Fruit fly (Drosophila melanogaster): ENCODE measurements around the gene gnu.
A peak's percentile ranks its signal among the peaks of the same experiment; 100 is the strongest.

gnu gene

DNA sequence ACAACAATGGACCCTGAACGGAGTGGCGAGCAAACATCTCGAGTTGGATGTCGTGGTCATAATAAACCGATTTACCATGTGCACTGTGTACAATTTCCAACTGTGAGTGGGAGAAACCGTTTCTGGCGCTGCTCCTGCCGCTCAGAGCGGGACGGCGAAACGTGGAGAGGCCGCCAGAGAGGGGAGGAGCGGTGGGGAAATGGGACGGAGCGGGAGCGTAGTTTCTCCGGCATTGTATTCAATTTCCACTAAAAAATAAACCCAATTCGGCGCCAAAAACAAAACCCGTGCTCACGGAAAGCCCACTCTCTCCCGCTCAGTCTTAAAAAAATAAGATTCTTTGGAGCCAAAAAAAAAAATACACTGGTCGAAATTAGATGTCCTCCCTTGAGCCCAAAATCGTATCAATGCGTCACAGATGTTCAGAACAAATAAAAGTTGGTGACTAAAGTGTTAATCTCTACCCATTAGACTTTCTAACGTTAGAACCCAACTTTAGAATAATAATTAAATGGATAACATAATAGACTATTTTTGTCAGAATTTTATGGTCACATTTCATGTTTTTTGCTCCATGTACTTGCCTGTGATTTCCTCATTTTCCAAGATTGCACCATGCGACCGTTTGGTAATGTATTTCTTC lies 43.1 kb downstream of the gnu start (continued):
- TF ChIP-seq Ssrp (tag; optimal IDR thresholded peaks at IDR 0.05): peak; percentile 63
- TF ChIP-seq ttk (GFP tag; IDR thresholded peaks at IDR 0.05): peak; percentile 44; the same call in 1 of the 2 replicates
- TF ChIP-seq Scr (GFP tag; IDR thresholded peaks at IDR 0.05; ENCODE audit: partially characterized antibody): no peak
- TF ChIP-seq amos (GFP tag; IDR thresholded peaks at IDR 0.05; ENCODE audit: partially characterized antibody): no peak; the same call in 1 of the 2 replicates
- peak; percentile 66 for TF ChIP-seq CG1602 (GFP tag; optimal IDR thresholded peaks at IDR 0.05)
- peak; percentile 73 for TF ChIP-seq Mrtf (GFP tag; IDR thresholded peaks at IDR 0.05)
- peak; percentile 47 for TF ChIP-seq repo (GFP tag; optimal IDR thresholded peaks at IDR 0.05)
- peak; percentile 78 for TF ChIP-seq CG2678 (tag; optimal IDR thresholded peaks at IDR 0.05)
- no peak for TF ChIP-seq Kr (GFP tag; optimal IDR thresholded peaks at IDR 0.05)
- no peak for TF ChIP-seq CG10543 (GFP tag; optimal IDR thresholded peaks at IDR 0.05)
- TF ChIP-seq Mes4 (GFP tag; optimal IDR thresholded peaks at IDR 0.05): peak; percentile 41
- TF ChIP-seq CG2889 (GFP tag; IDR thresholded peaks at IDR 0.05): no peak
- TF ChIP-seq CG6854 (GFP tag; optimal IDR thresholded peaks at IDR 0.05): peak; percentile 64
- TF ChIP-seq Oaz (GFP tag; IDR thresholded peaks at IDR 0.05): 0 out of 2 replicates have a peak, but pooled peaks have one; percentile 19
- TF ChIP-seq sens-2 (GFP tag; IDR thresholded peaks at IDR 0.05): no peak
- no peak for TF ChIP-seq CG7372 (GFP tag; IDR thresholded peaks at IDR 0.05)
- TF ChIP-seq fd64A (GFP tag; optimal IDR thresholded peaks at IDR 0.05): no peak
- peak; percentile 54 for TF ChIP-seq oc (tag; optimal IDR thresholded peaks at IDR 0.05)
- TF ChIP-seq CG11560 (tag; IDR thresholded peaks at IDR 0.05): no peak
- peak; percentile 69 for TF ChIP-seq E2f1 (GFP tag; IDR thresholded peaks at IDR 0.05)
- TF ChIP-seq CG4730 (GFP tag; IDR thresholded peaks at IDR 0.05): peak; percentile 36; the same call in 1 of the 2 replicates
- TF ChIP-seq CG3065 (GFP tag; optimal IDR thresholded peaks at IDR 0.05): no peak
- no peak for TF ChIP-seq btn (GFP tag; optimal IDR thresholded peaks at IDR 0.05)
- no peak for TF ChIP-seq Taf1 (GFP tag; IDR thresholded peaks at IDR 0.05)
- peak; percentile 34 for TF ChIP-seq Atf-2 (GFP tag; optimal IDR thresholded peaks at IDR 0.05)
- no peak for TF ChIP-seq CG31365 (tag; optimal IDR thresholded peaks at IDR 0.05)
- peak; percentile 27 for TF ChIP-seq Spps (tag; optimal IDR thresholded peaks at IDR 0.05)
- TF ChIP-seq Atf3 (GFP tag; optimal IDR thresholded peaks at IDR 0.05): peak; percentile 44
- peak; percentile 33; the same call in 2 of the 3 replicates for TF ChIP-seq otp (GFP tag; IDR thresholded peaks at IDR 0.05)
- peak; percentile 58 for TF ChIP-seq NfI (GFP tag; optimal IDR thresholded peaks at IDR 0.05)
- TF ChIP-seq CG16779 (GFP tag; IDR thresholded peaks at IDR 0.05): 0 out of 2 replicates have a peak, but pooled peaks have one; percentile 56
- peak; percentile 35 for TF ChIP-seq CG13624 (GFP tag; optimal IDR thresholded peaks at IDR 0.05)
- peak; percentile 7 for TF ChIP-seq D19A (tag; optimal IDR thresholded peaks at IDR 0.05)
- TF ChIP-seq Asciz (GFP tag; optimal IDR thresholded peaks at IDR 0.05): peak; percentile 66
- TF ChIP-seq Bdp1 (GFP tag; optimal IDR thresholded peaks at IDR 0.05): peak; percentile 65
- peak; percentile 71 for TF ChIP-seq Fer3 (tag; optimal IDR thresholded peaks at IDR 0.05)
- peak; percentile 62 for TF ChIP-seq Six4 (GFP tag; optimal IDR thresholded peaks at IDR 0.05)
- TF ChIP-seq ranshi (GFP tag; IDR thresholded peaks at IDR 0.05): 0 out of 2 replicates have a peak, but pooled peaks have one; percentile 41
- TF ChIP-seq odd (GFP tag; optimal IDR thresholded peaks at IDR 0.05): peak; percentile 48
- no peak for TF ChIP-seq ro (GFP tag; IDR thresholded peaks at IDR 0.05)
- no peak for TF ChIP-seq Vsx1 (GFP tag; optimal IDR thresholded peaks at IDR 0.05)
- TF ChIP-seq CG1832 (GFP tag; optimal IDR thresholded peaks at IDR 0.05): no peak
- peak; percentile 50; the same call in 1 of the 2 replicates for TF ChIP-seq sob (GFP tag; IDR thresholded peaks at IDR 0.05)
- peak; percentile 60 for TF ChIP-seq CG3407 (GFP tag; optimal IDR thresholded peaks at IDR 0.05)
- 0 out of 3 replicates have a peak, but pooled peaks have one; percentile 27 for TF ChIP-seq croc (GFP tag; conservative IDR thresholded peaks at IDR 0.05)
- TF ChIP-seq gsb (GFP tag; IDR thresholded peaks at IDR 0.05): no peak
- TF ChIP-seq zf30C (GFP tag; optimal IDR thresholded peaks at IDR 0.05): peak; percentile 93
- TF ChIP-seq CG17612 (GFP tag; IDR thresholded peaks at IDR 0.05): no peak
- peak; percentile 61; the same call in 1 of the 2 replicates for TF ChIP-seq ap (GFP tag; IDR thresholded peaks at IDR 0.05)
- no peak for TF ChIP-seq hkb (optimal IDR thresholded peaks at IDR 0.05)
- TF ChIP-seq hkb (GFP tag; IDR thresholded peaks at IDR 0.05): peak; percentile 66

All from whole organism, embryonic.